Worm (Caenorhabditis elegans) whole organism, L4 larva: ENCODE results near the gene gos-28.

Experiments
- F10B5.3 ChIP-seq: sonication (generic microtip); optimal IDR thresholded peaks from 2 replicates; lab custom pipeline; 2016; ENCODE audit warnings: mild to moderate bottlenecking, missing genetic modification characterization, missing compliant biosample characterization
- F26F4.8 ChIP-seq: fragments of 200-800 bp; sonication (Bioruptor generic); conservative IDR thresholded peaks from 2 replicates; pipeline ENCODE4 v1.3.6; 2022; ENCODE audit warnings: missing genetic modification characterization, missing compliant biosample characterization
- T20F7.1 ChIP-seq: fragments of 200-800 bp; sonication (Bioruptor generic); optimal IDR thresholded peaks from 2 replicates; lab custom pipeline; 2018; ENCODE audit warnings: mild to moderate bottlenecking, missing genetic modification characterization, missing compliant biosample characterization
- T26A8.4 ChIP-seq: fragments of 200-800 bp; sonication (Bioruptor generic); IDR thresholded peaks from 2 replicates; pipeline ENCODE4 v1.3.6; 2022; ENCODE audit warnings: missing genetic modification characterization, missing compliant biosample characterization
- Y105C5A.15 ChIP-seq: fragments of 200-800 bp; sonication (Bioruptor generic); IDR thresholded peaks from 2 replicates; pipeline ENCODE4 v1.3.6; 2022; ENCODE audit warnings: missing genetic modification characterization, missing compliant biosample characterization
- Y5F2A.4 ChIP-seq: fragments of 200-800 bp; sonication (Bioruptor generic); optimal IDR thresholded peaks from 2 replicates; lab custom pipeline; 2018; ENCODE audit warnings: mild to moderate bottlenecking, missing genetic modification characterization, missing compliant biosample characterization
- ZK337.2 ChIP-seq: fragments of 200-800 bp; sonication (Bioruptor generic); IDR thresholded peaks from 2 replicates; pipeline ENCODE4 v1.3.6; 2022; ENCODE audit warnings: missing genetic modification reagents, missing genetic modification characterization, missing compliant biosample characterization
- arid-1 ChIP-seq: fragments of 200-800 bp; sonication (Bioruptor generic); conservative IDR thresholded peaks from 2 replicates; pipeline ENCODE4 v1.3.6; 2022; ENCODE audit warnings: missing genetic modification reagents, missing genetic modification characterization, missing compliant biosample characterization
- attf-4 ChIP-seq: sonication (generic microtip); optimal IDR thresholded peaks from 3 replicates; lab custom pipeline; 2017; ENCODE audit warnings: missing biosample characterization, missing genetic modification characterization
- ceh-62 ChIP-seq: sonication (generic microtip); optimal IDR thresholded peaks from 2 replicates; lab custom pipeline; 2017; ENCODE audit warnings: missing biosample characterization, missing genetic modification characterization
- ceh-82 ChIP-seq: sonication (generic microtip); optimal IDR thresholded peaks from 2 replicates; lab custom pipeline; 2017; ENCODE audit warnings: missing biosample characterization, missing genetic modification characterization
- ctbp-1 ChIP-seq: fragments of 200-800 bp; sonication (Bioruptor generic); IDR thresholded peaks from 2 replicates; pipeline ENCODE4 v1.3.6; 2022; ENCODE audit warnings: missing genetic modification reagents, missing genetic modification characterization, missing compliant biosample characterization
- daf-12 ChIP-seq: fragments of 150-350 bp; optimal IDR thresholded peaks from 2 replicates; lab custom pipeline; 2014; ENCODE audit warnings: missing biosample characterization, missing genetic modification reagents, missing genetic modification characterization
- dmd-6 ChIP-seq: fragments of 200-800 bp; sonication (Bioruptor generic); IDR thresholded peaks from 2 replicates; pipeline ENCODE4 v1.3.6; 2022; ENCODE audit warnings: missing genetic modification reagents, missing genetic modification characterization, missing compliant biosample characterization
- dmd-8 ChIP-seq: fragments of 200-800 bp; sonication (Bioruptor generic); IDR thresholded peaks from 2 replicates; pipeline ENCODE4 v1.3.6; 2022; ENCODE audit warnings: missing genetic modification characterization, missing compliant biosample characterization
- dve-1 ChIP-seq: sonication (generic microtip); optimal IDR thresholded peaks from 2 replicates; lab custom pipeline; 2017; ENCODE audit warnings: antibody characterized with exemption, mild to moderate bottlenecking, missing genetic modification characterization, missing compliant biosample characterization; ENCODE audit not compliant: insufficient read depth
- fkh-10 ChIP-seq: fragments of 150-350 bp; optimal IDR thresholded peaks from 2 replicates; lab custom pipeline; 2014; ENCODE audit warnings: missing biosample characterization, missing genetic modification reagents, missing genetic modification characterization
- fos-1 ChIP-seq: fragments of 150-350 bp; optimal IDR thresholded peaks from 2 replicates; lab custom pipeline; 2014; ENCODE audit warnings: missing biosample characterization, missing genetic modification characterization
- hif-1 ChIP-seq, 2 experiments: sonication (generic microtip); optimal IDR thresholded peaks; 2 replicates each; lab custom pipeline; 2016 to 2017; ENCODE audit warnings: missing compliant biosample characterization in 2 of 2, missing genetic modification characterization in 2 of 2, missing genetic modification reagents in 2 of 2, missing genotype in 2 of 2, mild to moderate bottlenecking in 1 of 2
- hlh-11 ChIP-seq: fragments of 200-800 bp; sonication (Bioruptor generic); optimal IDR thresholded peaks from 2 replicates; lab custom pipeline; 2018; ENCODE audit warnings: mild to moderate bottlenecking, missing genetic modification characterization, missing compliant biosample characterization
- hlh-30 ChIP-seq: sonication (generic microtip); optimal IDR thresholded peaks from 2 replicates; lab custom pipeline; 2017; ENCODE audit warnings: antibody characterized with exemption, mild to moderate bottlenecking, missing genetic modification characterization, missing compliant biosample characterization; ENCODE audit not compliant: insufficient read depth
- hmg-1.1 ChIP-seq: fragments of 200-800 bp; sonication (Bioruptor generic); IDR thresholded peaks from 2 replicates; pipeline ENCODE4 v1.3.6; 2022; ENCODE audit warnings: missing genetic modification reagents, missing genetic modification characterization, missing compliant biosample characterization
- lin-15B ChIP-seq: fragments of 150-350 bp; sonication (generic microtip); optimal IDR thresholded peaks from 3 replicates; lab custom pipeline; 2014; ENCODE audit warnings: missing biosample characterization, missing genetic modification characterization
- lin-38 ChIP-seq: fragments of 200-800 bp; sonication (Bioruptor generic); IDR thresholded peaks from 2 replicates; pipeline ENCODE4 v1.3.6; 2022; ENCODE audit warnings: missing genetic modification reagents, missing genetic modification characterization, missing compliant biosample characterization
- lsy-2 ChIP-seq, 2 experiments: fragments of 150-350 bp in 1 of 2; sonication (generic microtip) in 1 of 2; optimal IDR thresholded peaks; 2 replicates each; lab custom pipeline; 2014 to 2017; ENCODE audit warnings: missing biosample characterization in 2 of 2, missing genetic modification characterization in 2 of 2
- madf-9 ChIP-seq: fragments of 200-800 bp; sonication (Bioruptor generic); conservative IDR thresholded peaks from 2 replicates; pipeline ENCODE4 v1.3.6; 2022; ENCODE audit warnings: missing genetic modification reagents, missing genetic modification characterization, missing compliant biosample characterization
- mes-2 ChIP-seq: sonication (generic microtip); optimal IDR thresholded peaks from 2 replicates; lab custom pipeline; 2016; ENCODE audit warnings: missing genotype, mild to moderate bottlenecking, missing genetic modification characterization, missing compliant biosample characterization; ENCODE audit not compliant: poor library complexity, severe bottlenecking
- nhr-28 ChIP-seq: fragments of 150-350 bp; optimal IDR thresholded peaks from 2 replicates; lab custom pipeline; 2014; ENCODE audit warnings: missing biosample characterization, missing genetic modification characterization
- nhr-41 ChIP-seq: fragments of 200-800 bp; sonication (Bioruptor generic); IDR thresholded peaks from 2 replicates; pipeline ENCODE4 v1.3.6; 2022; ENCODE audit warnings: missing genetic modification reagents, missing genetic modification characterization, missing compliant biosample characterization
- nhr-42 ChIP-seq: fragments of 200-800 bp; sonication (Bioruptor generic); IDR thresholded peaks from 2 replicates; pipeline ENCODE4 v1.3.6; 2022; ENCODE audit warnings: missing genetic modification characterization, missing compliant biosample characterization
- nhr-6 ChIP-seq: fragments of 150-350 bp; optimal IDR thresholded peaks from 2 replicates; lab custom pipeline; 2014; ENCODE audit warnings: missing biosample characterization, missing genetic modification characterization
- pha-4 ChIP-seq, 2 experiments: fragments of 150-350 bp in 1 of 2; fragments of 200-800 bp in 1 of 2; sonication (Bioruptor generic) in 1 of 2; IDR thresholded peaks in 1 of 2; optimal IDR thresholded peaks in 1 of 2; 2 replicates each; pipeline versions ENCODE4 v1.3.6 to Lab custom; 2014 to 2022; ENCODE audit warnings: missing genetic modification characterization in 2 of 2, missing genetic modification reagents in 2 of 2, missing biosample characterization in 1 of 2, missing compliant biosample characterization in 1 of 2
- php-3 ChIP-seq: fragments of 200-800 bp; sonication (Bioruptor generic); IDR thresholded peaks from 2 replicates; pipeline ENCODE4 v1.3.6; 2022; ENCODE audit warnings: missing genetic modification reagents, missing genetic modification characterization, missing compliant biosample characterization
- set-16 ChIP-seq: fragments of 200-800 bp; sonication (Bioruptor generic); IDR thresholded peaks from 2 replicates; pipeline ENCODE4 v1.3.6; 2022; ENCODE audit warnings: missing genetic modification reagents, missing genetic modification characterization, missing compliant biosample characterization
- skn-1 ChIP-seq: fragments of 150-350 bp; optimal IDR thresholded peaks from 2 replicates; lab custom pipeline; 2014; ENCODE audit warnings: missing biosample characterization, missing genetic modification characterization
- snpc-4 ChIP-seq: fragments of 150-350 bp; optimal IDR thresholded peaks from 2 replicates; lab custom pipeline; 2014; ENCODE audit warnings: missing biosample characterization, missing genetic modification characterization
- tra-1 ChIP-seq: fragments of 200-800 bp; sonication (Bioruptor generic); IDR thresholded peaks from 2 replicates; pipeline ENCODE4 v1.3.6; 2022; ENCODE audit warnings: missing genetic modification reagents, missing genetic modification characterization, missing compliant biosample characterization
- unc-130 ChIP-seq: sonication (generic microtip); optimal IDR thresholded peaks from 2 replicates; lab custom pipeline; 2016; ENCODE audit warnings: missing genetic modification reagents, missing genetic modification characterization, missing compliant biosample characterization
- unc-62 ChIP-seq, 3 experiments: fragments of 150-350 bp in 1 of 3; sonication (generic microtip); optimal IDR thresholded peaks in 2 of 3; peaks in 1 of 3; 1 replicate in 1 of 3; 2 replicates in 2 of 3; lab custom pipeline; 2014 to 2017; ENCODE audit warnings: missing biosample characterization in 3 of 3, missing genetic modification characterization in 3 of 3, missing genetic modification reagents in 3 of 3, missing genotype in 1 of 3
- vab-7 ChIP-seq: fragments of 200-800 bp; sonication (Bioruptor generic); IDR thresholded peaks from 2 replicates; pipeline ENCODE4 v1.3.6; 2022; ENCODE audit warnings: missing genetic modification reagents, missing genetic modification characterization, missing compliant biosample characterization
- zag-1 ChIP-seq: fragments of 150-350 bp; optimal IDR thresholded peaks from 2 replicates; lab custom pipeline; 2014; ENCODE audit warnings: missing biosample characterization, missing genetic modification characterization
- zfp-3 ChIP-seq: fragments of 200-800 bp; sonication (Bioruptor generic); conservative IDR thresholded peaks from 2 replicates; pipeline ENCODE4 v1.3.6; 2022; ENCODE audit warnings: missing genetic modification reagents, missing genetic modification characterization, missing compliant biosample characterization
- ztf-7 ChIP-seq: fragments of 150-350 bp; optimal IDR thresholded peaks from 2 replicates; lab custom pipeline; 2014; ENCODE audit warnings: missing biosample characterization, missing genetic modification characterization

gos-28 gene

DNA sequence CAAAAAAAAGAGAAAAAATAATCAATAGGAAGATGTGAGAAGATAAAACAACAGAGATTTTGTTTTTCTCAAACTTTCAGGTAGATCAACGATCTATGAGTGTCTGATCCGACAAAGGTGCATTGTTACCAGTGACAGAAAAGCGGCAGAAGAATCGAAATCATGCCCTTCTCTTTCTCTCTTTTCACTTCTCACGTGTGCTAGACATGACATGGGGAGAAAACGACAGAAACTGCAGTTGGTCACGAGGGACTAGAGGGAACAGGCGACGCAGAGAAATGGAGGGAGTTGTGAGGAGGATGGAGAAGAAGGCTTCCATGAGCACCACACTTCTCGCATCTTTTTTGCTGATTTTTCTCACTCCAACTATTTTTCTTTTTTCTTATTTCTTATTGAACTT, 13.8 kb downstream of the gos-28 start, which contains the start of gene F56C9.10 (continued):
- TF ChIP-seq attf-4 (tag; lab: Kevin White, UChicago) (no peak), F26F4.8 (no peak), ceh-82 (tag; lab: Kevin White, UChicago) (no peak), lin-15B (tag; lab: Kevin White, UChicago) (no peak), unc-130 (GFP tag; lab: Kevin White, UChicago) (no peak), skn-1 (tag; lab: Kevin White, UChicago) (no peak), Y105C5A.15 (0 out of 2 replicates have a peak, but pooled peaks have one; percentile 30), dmd-8 (no peak), nhr-6 (tag; lab: Kevin White, UChicago) (peak; percentile 55), madf-9 (no peak), snpc-4 (no peak), zag-1 (no peak), hmg-1.1 (GFP tag; lab: Robert Waterston, UW) (peak; percentile 84), nhr-42 (no peak), fos-1 (tag; lab: Kevin White, UChicago) (no peak), lsy-2 (tag; optimal IDR thresholded peaks at IDR 0.05; lab: Kevin White, UChicago) (peak; percentile 77 to 89)

DNA sequence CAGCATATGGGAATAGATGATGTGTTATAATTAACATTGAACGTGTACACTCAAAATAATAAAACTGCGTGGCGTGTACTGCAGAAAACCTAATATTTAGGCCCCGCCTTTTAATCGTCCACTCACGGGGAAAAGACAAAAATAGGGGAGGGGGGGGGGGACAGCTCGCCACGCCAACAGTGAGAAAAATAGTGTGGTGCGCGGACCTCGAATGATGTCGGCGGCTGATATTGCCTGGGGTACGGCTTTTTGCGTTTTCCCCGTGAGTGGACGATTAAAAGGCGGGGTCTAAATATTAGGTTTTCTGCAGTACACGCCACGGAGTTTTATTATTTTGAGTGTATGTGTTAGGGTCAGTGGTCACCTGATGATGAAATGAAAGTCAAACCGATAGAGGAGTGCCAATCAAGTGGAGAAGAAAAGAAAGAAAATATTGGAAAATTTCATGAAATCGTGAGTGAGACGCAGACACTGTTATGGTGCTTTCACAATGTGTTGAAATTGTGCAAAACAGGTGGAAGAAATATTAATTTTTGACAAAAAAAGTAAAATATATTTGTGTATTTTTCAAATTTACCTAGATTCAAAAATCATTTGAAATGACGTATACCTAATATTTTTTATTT, 15.0 kb downstream of the gos-28 start:
- TF ChIP-seq tra-1 (GFP tag; lab: Robert Waterston, UW) (0 out of 2 replicates have a peak, but pooled peaks have one; percentile 37), dmd-6 (peak; percentile 48), ctbp-1 (0 out of 2 replicates have a peak, but pooled peaks have one; percentile 34), hlh-11 (peak; percentile 11), set-16 (GFP tag; lab: Robert Waterston, UW) (0 out of 2 replicates have a peak, but pooled peaks have one; percentile 21), nhr-28 (tag; lab: Kevin White, UChicago) (peak; percentile 15), hlh-30 (tag; lab: Kevin White, UChicago) (peak; percentile 28)

DNA sequence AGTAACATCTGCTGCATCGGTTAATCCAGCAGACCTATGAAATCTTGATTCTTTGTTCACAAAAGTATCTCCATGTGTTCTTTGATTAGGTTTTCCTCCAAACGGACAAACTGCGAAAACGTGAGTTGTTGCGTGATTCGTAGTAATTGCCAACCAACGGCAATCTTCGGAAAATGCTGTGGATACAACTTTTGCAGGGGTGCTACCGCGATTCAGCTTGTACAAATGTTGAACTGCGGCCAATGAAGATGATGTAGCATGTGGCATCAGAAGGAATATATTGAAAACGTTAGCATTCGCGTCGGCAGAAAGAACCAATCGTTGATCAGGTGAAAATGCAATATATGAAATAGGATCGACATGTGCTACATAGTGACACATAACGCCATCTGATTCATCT, 17.3 kb downstream of the gos-28 start:
- TF ChIP-seq unc-62 (GFP tag; optimal IDR thresholded peaks at IDR 0.05 in 1 of 2; lab: Kevin White, UChicago): peak in 1 of 2 experiments; percentile 87
- TF ChIP-seq unc-62 (tag; optimal IDR thresholded peaks at IDR 0.05; lab: Kevin White, UChicago): no peak
- no peak for TF ChIP-seq vab-7 (GFP tag; lab: Robert Waterston, UW)

DNA sequence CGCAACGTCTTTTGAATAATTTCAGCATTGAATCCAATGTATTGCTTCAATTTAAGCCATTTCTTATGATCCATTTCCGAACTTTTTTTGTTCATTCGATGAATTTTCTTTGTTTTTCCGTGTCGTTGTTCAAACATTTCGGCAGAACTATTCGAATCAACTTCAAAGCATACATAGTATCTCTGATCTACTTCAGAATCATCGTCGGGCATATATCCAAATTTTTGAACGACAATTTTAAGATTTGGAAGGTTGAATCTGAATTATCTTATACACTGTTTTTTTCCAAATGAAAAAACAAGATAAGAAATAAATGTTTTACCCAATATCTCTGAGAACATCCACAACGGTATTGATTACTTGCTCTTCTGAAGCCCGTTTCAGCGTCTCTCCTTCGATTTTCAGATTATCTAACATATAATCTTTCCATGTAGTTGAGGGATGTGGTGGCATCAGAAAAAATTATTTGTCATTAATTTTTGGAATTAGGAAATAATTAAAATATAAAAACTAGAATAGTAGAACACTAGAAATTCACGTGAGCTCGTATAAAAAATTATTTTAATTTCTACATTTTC, 19.7 kb downstream of the gos-28 start, which contains the start of gene lab-2:
TSS of gene lab-2 (minus strand) at position 453 of the 578 bp plus-strand sequence.
- no peak for TF ChIP-seq fkh-10 (GFP tag; lab: Kevin White, UChicago)
- TF ChIP-seq hlh-30 (tag; lab: Kevin White, UChicago): no peak
- no peak for TF ChIP-seq set-16 (GFP tag; lab: Robert Waterston, UW)
- no peak for TF ChIP-seq arid-1 (GFP tag; lab: Robert Waterston, UW)
- no peak for TF ChIP-seq T20F7.1
- no peak for TF ChIP-seq hmg-1.1 (GFP tag; lab: Robert Waterston, UW)
- 0 out of 2 replicates have a peak, but pooled peaks have one; percentile 20 for TF ChIP-seq lin-38 (GFP tag; lab: Robert Waterston, UW)
- no peak for TF ChIP-seq F10B5.3 (tag; lab: Kevin White, UChicago)
- peak; percentile 1 for TF ChIP-seq dve-1 (tag; lab: Kevin White, UChicago)
- TF ChIP-seq ceh-62: no peak
- TF ChIP-seq php-3 (GFP tag; lab: Robert Waterston, UW): 0 out of 2 replicates have a peak, but pooled peaks have one; percentile 16
- peak in 1 of 2 experiments; percentile 5 for TF ChIP-seq hif-1 (tag; optimal IDR thresholded peaks at IDR 0.05; lab: Kevin White, UChicago)
- peak; percentile 13 for TF ChIP-seq mes-2
- TF ChIP-seq daf-12 (tag; lab: Kevin White, UChicago): no peak
- no peak for TF ChIP-seq nhr-41
- TF ChIP-seq tra-1 (GFP tag; lab: Robert Waterston, UW): peak; percentile 20; the same call in 1 of the 2 replicates
- no peak for TF ChIP-seq ztf-7 (tag; lab: Kevin White, UChicago)
- TF ChIP-seq T26A8.4 (GFP tag; lab: Robert Waterston, UW): peak; percentile 41; the same call in 1 of the 2 replicates
- no peak for TF ChIP-seq ZK337.2 (GFP tag; lab: Robert Waterston, UW)
- no peak for TF ChIP-seq Y5F2A.4
- peak; percentile 58 for TF ChIP-seq pha-4 (GFP tag; IDR thresholded peaks at IDR 0.05; lab: Robert Waterston, UW)
- TF ChIP-seq pha-4 (tag; optimal IDR thresholded peaks at IDR 0.05; lab: Kevin White, UChicago): no peak
- 0 out of 2 replicates have a peak, but pooled peaks have one; percentile 21 for TF ChIP-seq zfp-3 (GFP tag; lab: Robert Waterston, UW)
